Fruit fly (Drosophila melanogaster) whole organism, embryonic: ENCODE data around the gene Jupiter.

ENCODE experiments used
- ATbp ChIP-seq: fragments of 200-800 bp; sonication (Bioruptor generic); optimal IDR thresholded peaks from 2 replicates; lab custom pipeline; 2017; ENCODE audit warnings: missing biosample characterization, mild to moderate bottlenecking, missing genetic modification characterization, missing genetic modification reagents
- Ada2b ChIP-seq: fragments of 200-800 bp; sonication (Bioruptor generic); IDR thresholded peaks from 2 replicates; pipeline ENCODE4 v1.3.6; 2022; ENCODE audit warnings: missing biosample characterization, missing genetic modification characterization
- CG11695 ChIP-seq: fragments of 200-800 bp; sonication (Bioruptor generic); IDR thresholded peaks from 3 replicates; pipeline ENCODE4 v1.3.6; 2022; ENCODE audit warnings: missing biosample characterization, missing genetic modification characterization
- CG1529 ChIP-seq: fragments of 200-800 bp; sonication (Bioruptor generic); optimal IDR thresholded peaks from 3 replicates; lab custom pipeline; 2018; ENCODE audit warnings: missing biosample characterization, missing genetic modification characterization
- CG16779 ChIP-seq: fragments of 200-800 bp; sonication (Bioruptor generic); IDR thresholded peaks from 2 replicates; pipeline ENCODE4 v1.3.6; 2022; ENCODE audit warnings: missing biosample characterization, missing genetic modification characterization
- CG1832 ChIP-seq: fragments of 200-800 bp; sonication (Bioruptor generic); optimal IDR thresholded peaks from 2 replicates; lab custom pipeline; 2017; ENCODE audit warnings: missing biosample characterization, mild to moderate bottlenecking, missing genetic modification characterization, inconsistent platforms
- CG18599 ChIP-seq: fragments of 200-800 bp; sonication (Bioruptor generic); optimal IDR thresholded peaks from 3 replicates; lab custom pipeline; 2017; ENCODE audit warnings: missing biosample characterization, missing genetic modification characterization, mild to moderate bottlenecking, moderate library complexity, missing genetic modification reagents
- CG18764 ChIP-seq: fragments of 200-800 bp; sonication (Bioruptor generic); optimal IDR thresholded peaks from 3 replicates; lab custom pipeline; 2016; ENCODE audit warnings: missing biosample characterization, missing genetic modification characterization
- CG2120 ChIP-seq: fragments of 200-800 bp; sonication (Bioruptor generic); optimal IDR thresholded peaks from 3 replicates; lab custom pipeline; 2016; ENCODE audit warnings: missing biosample characterization, missing genetic modification characterization
- CG3995 ChIP-seq: fragments of 200-800 bp; sonication (Bioruptor generic); optimal IDR thresholded peaks from 3 replicates; lab custom pipeline; 2016; ENCODE audit warnings: missing biosample characterization, missing genetic modification characterization
- CG4328 ChIP-seq: fragments of 200-800 bp; sonication (Bioruptor generic); optimal IDR thresholded peaks from 3 replicates; lab custom pipeline; 2017; ENCODE audit warnings: missing biosample characterization, missing genetic modification reagents, missing genetic modification characterization
- CG43689 ChIP-seq: fragments of 200-800 bp; sonication (Bioruptor generic); IDR thresholded peaks from 2 replicates; pipeline ENCODE4 v1.3.6; 2022; ENCODE audit warnings: missing biosample characterization, missing genetic modification characterization
- CG4730 ChIP-seq: fragments of 200-800 bp; sonication (Bioruptor generic); IDR thresholded peaks from 2 replicates; pipeline ENCODE4 v1.3.6; 2022; ENCODE audit warnings: missing biosample characterization, missing genetic modification characterization
- CG4820 ChIP-seq: fragments of 200-800 bp; sonication (Bioruptor generic); optimal IDR thresholded peaks from 3 replicates; lab custom pipeline; 2016; ENCODE audit warnings: missing biosample characterization, missing genetic modification characterization
- CG6854 ChIP-seq: fragments of 200-800 bp; sonication (Bioruptor generic); optimal IDR thresholded peaks from 3 replicates; lab custom pipeline; 2017; ENCODE audit warnings: missing biosample characterization, mild to moderate bottlenecking, missing genetic modification characterization
- CG7963 ChIP-seq: fragments of 200-800 bp; sonication (Bioruptor generic); IDR thresholded peaks from 3 replicates; pipeline ENCODE4 v1.3.6; 2022; ENCODE audit warnings: missing biosample characterization, missing genetic modification characterization; ENCODE audit not compliant: partially characterized antibody
- CG8089 ChIP-seq: fragments of 200-800 bp; sonication (Bioruptor generic); optimal IDR thresholded peaks from 3 replicates; lab custom pipeline; 2016; ENCODE audit warnings: missing biosample characterization, missing genetic modification characterization
- CG9727 ChIP-seq: fragments of 200-800 bp; sonication (Bioruptor generic); optimal IDR thresholded peaks from 3 replicates; lab custom pipeline; 2017; ENCODE audit warnings: missing biosample characterization, mild to moderate bottlenecking, missing genetic modification characterization
- CrebB ChIP-seq: fragments of 200-800 bp; sonication (Bioruptor generic); optimal IDR thresholded peaks from 3 replicates; lab custom pipeline; 2018; ENCODE audit warnings: missing biosample characterization, mild to moderate bottlenecking, missing genetic modification characterization
- D ChIP-seq, 2 experiments: fragments of 200-800 bp in 1 of 2; fragments of >200 bp in 1 of 2; sonication (Bioruptor generic) in 1 of 2; optimal IDR thresholded peaks; 2 replicates in 1 of 2; 3 replicates in 1 of 2; lab custom pipeline; 2017; ENCODE audit warnings: mild to moderate bottlenecking in 1 of 2, missing biosample characterization in 1 of 2, missing genetic modification characterization in 1 of 2, missing genetic modification reagents in 1 of 2
- D19A ChIP-seq: fragments of 200-800 bp; optimal IDR thresholded peaks from 3 replicates; lab custom pipeline; 2019; ENCODE audit warnings: missing biosample characterization, mild to moderate bottlenecking, missing genetic modification characterization, moderate library complexity
- Dll ChIP-seq: fragments of 200-800 bp; sonication (Bioruptor generic); IDR thresholded peaks from 4 replicates; pipeline ENCODE4 v1.3.6; 2022; ENCODE audit warnings: missing biosample characterization, missing genetic modification characterization; ENCODE audit not compliant: partially characterized antibody
- GATAe ChIP-seq: fragments of 200-800 bp; sonication (Bioruptor generic); conservative IDR thresholded peaks from 2 replicates; pipeline ENCODE4 v1.3.6; 2022; ENCODE audit warnings: missing biosample characterization, missing genetic modification characterization
- Kr ChIP-seq: fragments of 200-800 bp; sonication (Bioruptor generic); optimal IDR thresholded peaks from 2 replicates; lab custom pipeline; 2017; ENCODE audit warnings: missing biosample characterization, mild to moderate bottlenecking, missing genetic modification characterization
- Max ChIP-seq: fragments of 200-800 bp; sonication (Bioruptor generic); optimal IDR thresholded peaks from 2 replicates; lab custom pipeline; 2016; ENCODE audit warnings: missing biosample characterization, mild to moderate bottlenecking, missing genetic modification characterization
- Meics ChIP-seq: fragments of 200-800 bp; sonication (Bioruptor generic); optimal IDR thresholded peaks from 2 replicates; lab custom pipeline; 2017; ENCODE audit warnings: missing biosample characterization, mild to moderate bottlenecking, missing genetic modification characterization
- PHDP ChIP-seq: fragments of 200-800 bp; sonication (Bioruptor generic); optimal IDR thresholded peaks from 3 replicates; lab custom pipeline; 2018; ENCODE audit warnings: missing biosample characterization, mild to moderate bottlenecking, missing genetic modification characterization, moderate library complexity
- Sry-β ChIP-seq: fragments of 200-800 bp; sonication (Bioruptor generic); optimal IDR thresholded peaks from 2 replicates; lab custom pipeline; 2018; ENCODE audit warnings: missing biosample characterization, mild to moderate bottlenecking, missing genetic modification characterization, moderate library complexity
- Tbp ChIP-seq: fragments of >200 bp; optimal IDR thresholded peaks from 2 replicates; lab custom pipeline; 2018; ENCODE audit warnings: missing biosample characterization, missing genetic modification characterization
- Xrp1 ChIP-seq: fragments of 200-800 bp; sonication (Bioruptor generic); IDR thresholded peaks from 2 replicates; pipeline ENCODE4 v1.3.6; 2022; ENCODE audit warnings: missing biosample characterization, missing genetic modification characterization
- bbx ChIP-seq: fragments of 200-800 bp; sonication (Bioruptor generic); IDR thresholded peaks from 2 replicates; pipeline ENCODE4 v1.3.6; 2022; ENCODE audit warnings: missing biosample characterization, missing genetic modification characterization; ENCODE audit not compliant: partially characterized antibody
- cwo ChIP-seq: fragments of 200-800 bp; sonication (Bioruptor generic); optimal IDR thresholded peaks from 3 replicates; lab custom pipeline; 2017; ENCODE audit warnings: missing biosample characterization, missing genetic modification characterization, mild to moderate bottlenecking, moderate library complexity, missing genetic modification reagents
- dan ChIP-seq: fragments of 200-800 bp; sonication (Bioruptor generic); IDR thresholded peaks from 2 replicates; pipeline ENCODE4 v1.3.6; 2022; ENCODE audit warnings: missing biosample characterization, missing genetic modification characterization
- danr ChIP-seq: fragments of 200-800 bp; sonication (Bioruptor generic); IDR thresholded peaks from 2 replicates; pipeline ENCODE4 v1.3.6; 2022; ENCODE audit warnings: missing biosample characterization, missing genetic modification characterization
- dm ChIP-seq: fragments of 200-800 bp; sonication (Bioruptor generic); optimal IDR thresholded peaks from 3 replicates; lab custom pipeline; 2016; ENCODE audit warnings: missing biosample characterization, missing genetic modification characterization
- her ChIP-seq: fragments of 200-800 bp; sonication (Bioruptor generic); optimal IDR thresholded peaks from 2 replicates; lab custom pipeline; 2016; ENCODE audit warnings: missing biosample characterization, missing genetic modification characterization
- hkb ChIP-seq, 2 experiments: fragments of 200-800 bp in 1 of 2; fragments of >200 bp in 1 of 2; sonication (Bioruptor generic) in 1 of 2; IDR thresholded peaks in 1 of 2; optimal IDR thresholded peaks in 1 of 2; 2 replicates each; pipeline versions ENCODE4 v1.3.6 to Lab custom; 2017 to 2022; ENCODE audit warnings: missing biosample characterization in 1 of 2, missing genetic modification characterization in 1 of 2
- kni ChIP-seq: fragments of 200-800 bp; sonication (Bioruptor generic); optimal IDR thresholded peaks from 3 replicates; lab custom pipeline; 2017; ENCODE audit warnings: mild to moderate bottlenecking, missing biosample characterization, missing genetic modification reagents, missing genetic modification characterization
- lov ChIP-seq, 2 experiments: fragments of 200-800 bp in 1 of 2; fragments of >200 bp in 1 of 2; sonication (Bioruptor generic) in 1 of 2; IDR thresholded peaks in 1 of 2; optimal IDR thresholded peaks in 1 of 2; 2 replicates in 1 of 2; 3 replicates in 1 of 2; pipeline versions ENCODE4 v1.3.6 to Lab custom; 2017 to 2022; ENCODE audit warnings: missing biosample characterization in 1 of 2, missing genetic modification characterization in 1 of 2
- nmo ChIP-seq: fragments of 200-800 bp; sonication (Bioruptor generic); optimal IDR thresholded peaks from 2 replicates; lab custom pipeline; 2018; ENCODE audit warnings: missing biosample characterization, mild to moderate bottlenecking, missing genetic modification characterization, moderate library complexity
- nom ChIP-seq: fragments of 200-800 bp; sonication (Bioruptor generic); optimal IDR thresholded peaks from 2 replicates; lab custom pipeline; 2017; ENCODE audit warnings: missing biosample characterization, missing genetic modification characterization, mild to moderate bottlenecking, moderate library complexity, missing genetic modification reagents
- psq ChIP-seq: fragments of 200-800 bp; sonication (Bioruptor generic); optimal IDR thresholded peaks from 2 replicates; lab custom pipeline; 2017; ENCODE audit warnings: missing biosample characterization, missing genetic modification characterization
- salm ChIP-seq: fragments of 200-800 bp; sonication (Bioruptor generic); optimal IDR thresholded peaks from 2 replicates; lab custom pipeline; 2018; ENCODE audit warnings: missing biosample characterization, mild to moderate bottlenecking, missing genetic modification characterization
- sim ChIP-seq: fragments of 200-800 bp; sonication (Bioruptor generic); IDR thresholded peaks from 2 replicates; pipeline ENCODE4 v1.3.6; 2022; ENCODE audit warnings: missing biosample characterization, missing genetic modification characterization
- so ChIP-seq: fragments of 200-800 bp; sonication (Bioruptor generic); IDR thresholded peaks from 3 replicates; pipeline ENCODE4 v1.3.6; 2022; ENCODE audit warnings: missing biosample characterization, missing genetic modification characterization
- tap ChIP-seq: fragments of 200-800 bp; optimal IDR thresholded peaks from 3 replicates; lab custom pipeline; 2019; ENCODE audit warnings: missing biosample characterization, mild to moderate bottlenecking, missing genetic modification characterization, moderate library complexity
- twi ChIP-seq: fragments of 200-800 bp; optimal IDR thresholded peaks from 2 replicates; lab custom pipeline; 2019; ENCODE audit warnings: missing biosample characterization, mild to moderate bottlenecking, missing genetic modification characterization, moderate library complexity
- vvl ChIP-seq: fragments of 200-800 bp; sonication (Bioruptor generic); IDR thresholded peaks from 2 replicates; pipeline ENCODE4 v1.3.6; 2022; ENCODE audit warnings: missing biosample characterization, missing genetic modification characterization

The Jupiter gene

dm6 chr3R:11568873-11569450, 50.7 kb downstream of the Jupiter start, which contains the start of gene Mrp4 (continued):
- TF ChIP-seq vvl, result peak; percentile 71
- peak; percentile 58 for TF ChIP-seq CG6854 (GFP tag; lab: Kevin White, UChicago)
- no peak for TF ChIP-seq CG4820
- no peak for TF ChIP-seq Tbp
- TF ChIP-seq CG3995 (GFP tag; lab: Kevin White, UChicago), result peak; percentile 71
- no peak for TF ChIP-seq CG9727 (GFP tag; lab: Kevin White, UChicago)
- peak; percentile 15; the same call in 1 of the 2 replicates for TF ChIP-seq Ada2b (GFP tag; lab: Robert Waterston, UW)
- TF ChIP-seq CG1529 (GFP tag; lab: Kevin White, UChicago), result peak; percentile 46
- no peak for TF ChIP-seq CG18764 (GFP tag; lab: Kevin White, UChicago)
- peak; percentile 37 for TF ChIP-seq dm (GFP tag; lab: Kevin White, UChicago)
- TF ChIP-seq CG4730 (GFP tag; lab: Robert Waterston, UW), result no peak
- peak; percentile 27 for TF ChIP-seq kni (GFP tag; lab: Kevin White, UChicago)
- peak; percentile 49 for TF ChIP-seq tap
- no peak for TF ChIP-seq CG43689 (GFP tag; lab: Robert Waterston, UW)
- TF ChIP-seq Kr (GFP tag; lab: Kevin White, UChicago), result no peak
- no peak for TF ChIP-seq sim (GFP tag; lab: Robert Waterston, UW)
- TF ChIP-seq dan (GFP tag; lab: Robert Waterston, UW), result no peak
- no peak for TF ChIP-seq Sry-β (GFP tag; lab: Kevin White, UChicago)
- no peak for TF ChIP-seq CG4328 (GFP tag; lab: Kevin White, UChicago)
- no peak for TF ChIP-seq hkb (optimal IDR thresholded peaks at IDR 0.05; lab: Kevin White, UChicago)
- TF ChIP-seq hkb (GFP tag; IDR thresholded peaks at IDR 0.05; lab: Robert Waterston, UW), result peak; percentile 57; the same call in 1 of the 2 replicates
- TF ChIP-seq CG11695 (GFP tag; lab: Robert Waterston, UW), result 0 out of 3 replicates have a peak, but pooled peaks have one; percentile 34
- no peak for TF ChIP-seq GATAe
- peak; percentile 71 for TF ChIP-seq salm (tag; lab: Kevin White, UChicago)
- no peak for TF ChIP-seq CG8089 (GFP tag; lab: Kevin White, UChicago)
- TF ChIP-seq CG2120 (GFP tag; lab: Kevin White, UChicago), result peak; percentile 24
- peak; percentile 57 for TF ChIP-seq bbx
- TF ChIP-seq D19A, result peak; percentile 10
- peak; percentile 83 for TF ChIP-seq nom (GFP tag; lab: Kevin White, UChicago)
- no peak; the same call in 1 of the 3 replicates for TF ChIP-seq so (GFP tag; lab: Robert Waterston, UW)
- TF ChIP-seq twi, result no peak
- no peak for TF ChIP-seq CG1832 (GFP tag; lab: Kevin White, UChicago)
- peak; percentile 54 for TF ChIP-seq CG18599 (GFP tag; lab: Kevin White, UChicago)
- no peak for TF ChIP-seq psq (GFP tag; lab: Kevin White, UChicago)
- peak; percentile 78 for TF ChIP-seq her
- TF ChIP-seq ATbp (GFP tag; lab: Kevin White, UChicago), result peak; percentile 54
- no peak for TF ChIP-seq Meics
- TF ChIP-seq CrebB, result peak; percentile 84
- TF ChIP-seq danr (GFP tag; lab: Robert Waterston, UW), result no peak
- TF ChIP-seq cwo (GFP tag; lab: Kevin White, UChicago), result peak; percentile 61
- no peak for TF ChIP-seq D (optimal IDR thresholded peaks at IDR 0.05; lab: Kevin White, UChicago)
- TF ChIP-seq D (GFP tag; optimal IDR thresholded peaks at IDR 0.05; lab: Kevin White, UChicago), result no peak
- peak; percentile 50 for TF ChIP-seq PHDP (tag; lab: Kevin White, UChicago)
- TF ChIP-seq lov (optimal IDR thresholded peaks at IDR 0.05; lab: Kevin White, UChicago), result no peak
- TF ChIP-seq lov (GFP tag; IDR thresholded peaks at IDR 0.05; lab: Robert Waterston, UW), result 0 out of 3 replicates have a peak, but pooled peaks have one; percentile 26
- 0 out of 2 replicates have a peak, but pooled peaks have one; percentile 45 for TF ChIP-seq CG16779
- no peak for TF ChIP-seq Max
- no peak for TF ChIP-seq nmo (GFP tag; lab: Kevin White, UChicago)
- TF ChIP-seq CG7963 (GFP tag; lab: Robert Waterston, UW), result no peak
- peak; percentile 66; the same call in 3 of the 4 replicates for TF ChIP-seq Dll (GFP tag; lab: Robert Waterston, UW)
- peak; percentile 63; the same call in 1 of the 2 replicates for TF ChIP-seq Xrp1
